Fruit fly (Drosophila melanogaster) whole organism, wandering third instar larva: Measurements from ENCODE around the gene CG15563.
A peak's percentile ranks its signal among the peaks of the same experiment; 100 is the strongest.

Source experiments
- CG32264 ChIP-seq: fragments of 200-800 bp; sonication (Bioruptor generic); optimal IDR thresholded peaks from 2 replicates; lab custom pipeline; 2016; ENCODE audit warnings: missing biosample characterization, missing genetic modification characterization
- CG9705 ChIP-seq: fragments of 200-800 bp; sonication (Bioruptor generic); optimal IDR thresholded peaks from 2 replicates; lab custom pipeline; 2018; ENCODE audit warnings: missing biosample characterization, mild to moderate bottlenecking, missing genetic modification characterization
- CrebA ChIP-seq: fragments of 200-800 bp; sonication (Bioruptor generic); optimal IDR thresholded peaks from 2 replicates; lab custom pipeline; 2016; ENCODE audit warnings: missing biosample characterization, mild to moderate bottlenecking, missing genetic modification characterization, borderline replicate concordance
- Dif ChIP-seq: fragments of 200-275, 200-300 bp; sonication (Bioruptor generic); optimal IDR thresholded peaks from 2 replicates; lab custom pipeline; 2018; ENCODE audit warnings: missing biosample characterization, missing genetic modification characterization; ENCODE audit not compliant: partially characterized antibody
- Hr83 ChIP-seq: fragments of 200-300 bp; sonication (Bioruptor generic); optimal IDR thresholded peaks from 2 replicates; lab custom pipeline; 2016; ENCODE audit warnings: missing biosample characterization, mild to moderate bottlenecking, missing genetic modification characterization, moderate library complexity; ENCODE audit not compliant: poor library complexity, severe bottlenecking
- Jra ChIP-seq: sonication (Bioruptor generic); optimal IDR thresholded peaks from 2 replicates; lab custom pipeline; 2016; ENCODE audit warnings: missing biosample characterization, missing genetic modification characterization
- Mio ChIP-seq: sonication (Bioruptor generic); optimal IDR thresholded peaks from 2 replicates; lab custom pipeline; 2016; ENCODE audit warnings: missing biosample characterization, missing genetic modification characterization
- Myc ChIP-seq: fragments of >200 bp; optimal IDR thresholded peaks from 2 replicates; lab custom pipeline; 2017
- N ChIP-seq: fragments of >200 bp; optimal IDR thresholded peaks from 2 replicates; lab custom pipeline; 2018; ENCODE audit warnings: missing biosample characterization, missing external identifiers, missing genetic modification characterization
- OdsH ChIP-seq: fragments of 200-800 bp; sonication (Bioruptor generic); optimal IDR thresholded peaks from 2 replicates; lab custom pipeline; 2016; ENCODE audit warnings: missing biosample characterization, mild to moderate bottlenecking, missing genetic modification characterization
- Rel ChIP-seq, 2 experiments: fragments of 200-800 bp; sonication (Bioruptor generic) in 1 of 2; optimal IDR thresholded peaks; 2 replicates in 1 of 2; 3 replicates in 1 of 2; lab custom pipeline; 2016 to 2019; ENCODE audit warnings: mild to moderate bottlenecking in 2 of 2, missing biosample characterization in 2 of 2, missing genetic modification characterization in 2 of 2, moderate library complexity in 1 of 2
- Vsx2 ChIP-seq: fragments of 200-300, 225-300 bp; sonication (Bioruptor generic); optimal IDR thresholded peaks from 2 replicates; lab custom pipeline; 2018; ENCODE audit warnings: missing biosample characterization, missing genetic modification characterization; ENCODE audit not compliant: partially characterized antibody
- br ChIP-seq: fragments of 200-800 bp; sonication (Bioruptor generic); optimal IDR thresholded peaks from 2 replicates; lab custom pipeline; 2016; ENCODE audit warnings: missing biosample characterization, missing genetic modification characterization
- dl ChIP-seq, 2 experiments: fragments of 175-275, 200-275 bp in 1 of 2; fragments of 200-275 bp in 1 of 2; sonication (Bioruptor generic); optimal IDR thresholded peaks; lab custom pipeline; 2018; ENCODE audit warnings: mild to moderate bottlenecking in 2 of 2, missing biosample characterization in 2 of 2, missing genetic modification characterization in 2 of 2, moderate library complexity in 2 of 2; ENCODE audit not compliant: partially characterized antibody in 2 of 2, insufficient read depth in 1 of 2
- dmrt93B ChIP-seq: fragments of 200-800 bp; sonication (Bioruptor generic); optimal IDR thresholded peaks from 2 replicates; lab custom pipeline; 2018; ENCODE audit warnings: missing biosample characterization, mild to moderate bottlenecking, missing genetic modification characterization
- dsf ChIP-seq: sonication (Bioruptor generic); optimal IDR thresholded peaks from 2 replicates; lab custom pipeline; 2016; ENCODE audit warnings: missing biosample characterization, missing genetic modification characterization, borderline replicate concordance
- ey ChIP-seq: fragments of 200-800 bp; sonication (Bioruptor generic); optimal IDR thresholded peaks from 2 replicates; lab custom pipeline; 2016; ENCODE audit warnings: missing biosample characterization, missing genetic modification characterization
- foxo ChIP-seq, 2 experiments: fragments of 200-800 bp; sonication (Bioruptor generic); optimal IDR thresholded peaks; 2 replicates in 1 of 2; 3 replicates in 1 of 2; lab custom pipeline; 2016 to 2017; ENCODE audit warnings: missing biosample characterization in 2 of 2, missing genetic modification characterization in 2 of 2
- fru ChIP-seq: fragments of 200-800 bp; sonication (Bioruptor generic); optimal IDR thresholded peaks from 3 replicates; lab custom pipeline; 2016; ENCODE audit warnings: missing biosample characterization, mild to moderate bottlenecking, missing genetic modification characterization
- h ChIP-seq: fragments of 200-800 bp; sonication (Bioruptor generic); optimal IDR thresholded peaks from 3 replicates; lab custom pipeline; 2016; ENCODE audit warnings: missing biosample characterization, mild to moderate bottlenecking, missing genetic modification characterization
- jim ChIP-seq: fragments of 175-275, 200-325 bp; sonication (Bioruptor generic); optimal IDR thresholded peaks from 2 replicates; lab custom pipeline; 2016; ENCODE audit warnings: missing biosample characterization, mild to moderate bottlenecking, missing genetic modification characterization
- psq ChIP-seq: fragments of 200-800 bp; sonication (Bioruptor generic); optimal IDR thresholded peaks from 3 replicates; lab custom pipeline; 2017; ENCODE audit warnings: missing biosample characterization, mild to moderate bottlenecking, missing genetic modification characterization, moderate library complexity
- sv ChIP-seq: fragments of 200-800 bp; sonication (Bioruptor generic); optimal IDR thresholded peaks from 3 replicates; lab custom pipeline; 2016; ENCODE audit warnings: missing biosample characterization, missing genetic modification characterization
- tai ChIP-seq: sonication (Bioruptor generic); optimal IDR thresholded peaks from 2 replicates; lab custom pipeline; 2016; ENCODE audit warnings: missing biosample characterization, missing genetic modification characterization
- woc ChIP-seq: sonication (Bioruptor generic); optimal IDR thresholded peaks from 2 replicates; lab custom pipeline; 2016; ENCODE audit warnings: missing biosample characterization, mild to moderate bottlenecking, missing genetic modification characterization

The CG15563 gene

DNA sequence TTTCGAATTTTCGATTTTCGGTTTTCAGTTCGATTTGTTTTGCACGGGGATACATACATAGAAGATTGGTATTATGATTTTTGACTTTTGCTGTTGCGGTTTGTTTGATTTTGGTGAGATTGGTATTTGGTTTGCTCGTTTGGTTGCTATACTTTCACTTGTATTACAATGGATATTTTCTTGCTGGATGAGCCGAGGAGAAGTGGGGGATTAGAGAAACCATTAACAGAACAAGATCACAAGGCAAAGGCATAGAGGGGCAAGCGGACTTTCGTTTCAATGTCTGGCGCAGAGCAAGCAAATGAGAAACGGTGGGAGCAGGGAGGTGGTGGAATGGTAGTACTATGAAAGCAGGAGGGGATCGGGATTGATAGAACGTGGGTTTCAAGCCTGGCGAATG is at the start of gene CG15563:
Gene CG15563, minus strand, starts transcription at position 101 of the 400 bp plus-strand sequence.
- TF ChIP-seq CG32264 (GFP tag; lab: Kevin White, UChicago) = no peak
- TF ChIP-seq fru (GFP tag; lab: Kevin White, UChicago) = no peak
- no peak for TF ChIP-seq woc (GFP tag; lab: Kevin White, UChicago)
- no peak for TF ChIP-seq N (GFP tag; lab: Kevin White, UChicago)
- no peak for TF ChIP-seq dmrt93B (GFP tag; lab: Kevin White, UChicago)
- TF ChIP-seq CrebA = no peak
- TF ChIP-seq dsf (GFP tag; lab: Kevin White, UChicago) = no peak
- no peak for TF ChIP-seq tai (GFP tag; lab: Kevin White, UChicago)
- no peak for TF ChIP-seq jim
- no peak for TF ChIP-seq dl (GFP tag; optimal IDR thresholded peaks at IDR 0.05; lab: Kevin White, UChicago; ENCODE audit: insufficient read depth in 1 of 2, partially characterized antibody in 2 of 2)
- no peak for TF ChIP-seq Rel (GFP tag; optimal IDR thresholded peaks at IDR 0.05; lab: Kevin White, UChicago)
- TF ChIP-seq Rel (tag; optimal IDR thresholded peaks at IDR 0.05; lab: Kevin White, UChicago) = no peak

DNA sequence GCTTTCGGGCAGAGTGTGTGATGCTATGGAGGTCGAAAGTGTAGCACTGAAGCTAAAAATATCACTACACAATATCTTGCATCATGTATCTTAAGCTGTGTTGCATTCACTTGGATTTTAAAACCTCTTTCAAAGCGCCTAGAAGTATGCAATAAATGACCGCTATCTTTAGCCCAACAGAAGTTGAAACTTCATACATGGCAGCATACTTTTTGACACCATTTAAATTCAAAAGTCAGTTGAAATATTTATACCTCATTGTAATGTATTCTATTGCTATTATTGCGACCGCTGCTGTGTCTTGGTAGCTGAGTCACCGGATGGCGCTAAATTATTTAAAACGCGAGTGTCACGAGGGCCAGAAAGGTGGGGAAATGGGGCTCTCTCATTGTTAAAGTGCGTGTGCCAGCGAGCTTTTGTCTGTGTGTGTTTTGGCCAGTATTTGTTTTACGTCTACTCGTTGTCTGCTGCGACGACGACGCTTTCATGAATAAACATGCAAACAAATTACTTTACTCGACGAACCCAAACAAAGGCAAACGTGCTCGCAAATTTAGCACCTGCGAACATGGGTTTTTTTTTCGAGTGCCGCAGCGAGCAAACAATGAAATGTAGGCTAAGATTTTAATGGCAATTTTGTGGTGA is 38.8 kb upstream of the CG15563 start:
- no peak for TF ChIP-seq tai (GFP tag; lab: Kevin White, UChicago)
- TF ChIP-seq Dif (GFP tag; lab: Kevin White, UChicago) = no peak
- TF ChIP-seq foxo (GFP tag; optimal IDR thresholded peaks at IDR 0.05; lab: Kevin White, UChicago) = peak in 1 of 2 experiments; percentile 9
- TF ChIP-seq h (GFP tag; lab: Kevin White, UChicago) = peak; percentile 22
- TF ChIP-seq fru (GFP tag; lab: Kevin White, UChicago) = peak; percentile 15
- peak; percentile 18 for TF ChIP-seq br (GFP tag; lab: Kevin White, UChicago)
- TF ChIP-seq OdsH (GFP tag; lab: Kevin White, UChicago) = peak; percentile 10

DNA sequence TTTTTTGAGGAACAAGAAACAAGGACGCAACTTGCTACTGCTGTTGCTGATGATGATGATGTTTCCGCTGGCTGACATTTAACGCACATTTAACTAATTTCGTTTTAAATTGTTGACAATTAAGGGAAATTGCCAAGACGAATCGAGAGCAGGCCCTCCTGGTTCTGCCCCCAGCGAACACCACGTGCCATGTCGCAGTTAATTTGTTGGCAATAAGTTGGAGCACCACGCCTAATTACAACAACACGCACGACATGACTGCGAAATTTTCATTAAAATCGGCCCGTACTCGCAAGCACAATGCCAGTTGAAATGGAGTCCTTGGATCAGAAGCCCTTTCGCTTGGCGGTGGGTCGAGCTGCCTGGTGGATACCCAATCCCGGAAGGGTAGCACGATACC is 33.3 kb upstream of the CG15563 start, which contains the start of gene ppk24:
Gene ppk24, plus strand, starts transcription at position 301 of the 400 bp plus-strand sequence.
- TF ChIP-seq Hr83 (GFP tag; lab: Kevin White, UChicago) = no peak
- no peak for TF ChIP-seq br (GFP tag; lab: Kevin White, UChicago)
- no peak for TF ChIP-seq N (GFP tag; lab: Kevin White, UChicago)
- TF ChIP-seq dmrt93B (GFP tag; lab: Kevin White, UChicago) = no peak
- TF ChIP-seq Myc (lab: Kevin White, UChicago) = no peak

DNA sequence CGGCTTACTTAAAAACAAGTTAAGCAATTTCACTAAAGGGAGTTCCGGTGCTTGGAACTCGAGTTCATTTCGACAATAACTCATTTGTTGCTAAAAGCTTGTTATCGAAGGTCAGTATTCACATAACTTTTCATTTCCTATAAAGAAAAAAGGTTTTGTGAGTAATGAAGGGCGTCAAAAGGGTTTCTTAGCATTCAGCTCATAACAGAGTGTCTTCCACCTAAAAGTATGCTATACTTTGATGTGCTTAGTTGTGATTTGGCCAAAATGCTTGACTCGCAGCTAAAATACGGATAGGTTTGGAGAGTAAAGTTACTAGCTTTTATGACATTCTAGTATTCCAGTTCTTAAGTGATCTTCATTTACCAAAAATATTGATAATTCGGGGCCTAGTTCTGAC is 31.8 kb upstream of the CG15563 start:
- peak; percentile 21 for TF ChIP-seq Myc (lab: Kevin White, UChicago)
- no peak for TF ChIP-seq foxo (GFP tag; optimal IDR thresholded peaks at IDR 0.05; lab: Kevin White, UChicago)

DNA sequence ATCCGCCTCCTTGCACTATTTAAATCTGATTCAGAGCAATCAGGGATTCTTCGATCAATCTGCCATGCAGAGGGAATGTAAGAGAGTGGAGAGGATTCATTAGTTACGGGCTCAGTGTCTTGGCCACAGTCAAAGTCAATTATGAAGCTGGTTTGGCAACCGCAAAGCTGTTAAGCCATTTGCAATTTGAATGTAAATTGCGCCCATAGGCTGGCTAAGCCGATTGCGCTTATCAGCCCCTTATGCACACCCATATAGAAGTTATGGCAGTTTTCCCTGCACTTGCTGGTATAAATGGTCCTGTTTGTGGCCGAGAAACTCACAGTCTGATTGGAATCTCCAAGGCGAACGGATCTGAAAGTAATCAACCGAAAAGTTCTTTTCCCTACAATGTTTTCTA is 30.2 kb upstream of the CG15563 start, which contains the start of gene CAH5:
Gene CAH5, plus strand, starts transcription at position 301 of the 400 bp plus-strand sequence.
- TF ChIP-seq h (GFP tag; lab: Kevin White, UChicago) (no peak), dsf (GFP tag; lab: Kevin White, UChicago) (no peak), ey (GFP tag; lab: Kevin White, UChicago) (no peak), Jra (GFP tag; lab: Kevin White, UChicago) (no peak), Mio (GFP tag; lab: Kevin White, UChicago) (no peak), CG9705 (GFP tag; lab: Kevin White, UChicago) (no peak), CrebA (no peak), sv (no peak), Vsx2 (GFP tag; lab: Kevin White, UChicago) (no peak)

DNA sequence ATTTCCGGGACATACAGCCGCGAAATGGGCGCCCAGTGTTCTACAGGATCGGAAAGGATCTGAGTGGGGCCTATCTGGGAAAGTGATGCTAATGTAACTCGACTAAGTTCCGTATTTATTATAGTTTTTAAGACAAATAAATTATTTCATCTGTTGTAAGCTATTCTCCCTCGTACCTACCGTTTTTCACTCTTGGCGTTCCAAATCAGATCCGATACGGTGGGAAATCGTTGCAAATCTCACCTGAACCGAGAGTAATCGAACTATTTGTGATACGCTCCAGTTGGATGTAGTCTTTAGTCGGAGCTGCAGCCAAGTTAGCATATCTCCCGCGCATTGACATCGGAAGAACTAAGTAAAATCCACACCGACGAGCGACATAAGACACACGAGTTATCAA is 27.8 kb upstream of the CG15563 start, which contains the start of gene CAH16:
Gene CAH16, plus strand, starts transcription at position 301 of the 400 bp plus-strand sequence.
- no peak for TF ChIP-seq psq (GFP tag; lab: Kevin White, UChicago)
